Fruit fly (Drosophila melanogaster) whole organism, embryonic: Measurements from ENCODE around the gene CG43895.

Experiments used
- Antp ChIP-seq: fragments of 200-800 bp; sonication (Bioruptor generic); optimal IDR thresholded peaks from 3 replicates; lab custom pipeline; 2016; ENCODE audit warnings: missing biosample characterization, missing genetic modification characterization
- Atf6 ChIP-seq: fragments of 200-800 bp; sonication (Bioruptor generic); IDR thresholded peaks from 2 replicates; pipeline ENCODE4 v1.3.6; 2022; ENCODE audit warnings: missing biosample characterization, missing genetic modification characterization
- CG10274 ChIP-seq: fragments of 200-800 bp; sonication (Bioruptor generic); optimal IDR thresholded peaks from 3 replicates; lab custom pipeline; 2017; ENCODE audit warnings: missing biosample characterization, mild to moderate bottlenecking, missing genetic modification characterization
- CG11247 ChIP-seq: fragments of 200-800 bp; sonication (Bioruptor generic); IDR thresholded peaks from 2 replicates; pipeline ENCODE4 v1.3.6; 2022; ENCODE audit warnings: missing biosample characterization, missing genetic modification characterization
- CG12155 ChIP-seq: fragments of 200-800 bp; sonication (Bioruptor generic); optimal IDR thresholded peaks from 3 replicates; lab custom pipeline; 2016; ENCODE audit warnings: missing biosample characterization, missing genetic modification characterization
- CG13296 ChIP-seq: fragments of 200-800 bp; sonication (Bioruptor generic); optimal IDR thresholded peaks from 3 replicates; lab custom pipeline; 2018; ENCODE audit warnings: missing biosample characterization, mild to moderate bottlenecking, missing genetic modification characterization
- CG13624 ChIP-seq: fragments of 200-800 bp; sonication (Bioruptor generic); optimal IDR thresholded peaks from 2 replicates; lab custom pipeline; 2016; ENCODE audit warnings: missing biosample characterization, missing genetic modification characterization
- CG15073 ChIP-seq: fragments of 200-800 bp; sonication (Bioruptor generic); optimal IDR thresholded peaks from 2 replicates; lab custom pipeline; 2016; ENCODE audit warnings: missing biosample characterization, missing genetic modification characterization
- CG15601 ChIP-seq: fragments of 200-800 bp; sonication (Bioruptor generic); optimal IDR thresholded peaks from 3 replicates; lab custom pipeline; 2019; ENCODE audit warnings: missing biosample characterization, mild to moderate bottlenecking, missing genetic modification characterization, moderate library complexity
- CG16779 ChIP-seq: fragments of 200-800 bp; sonication (Bioruptor generic); IDR thresholded peaks from 2 replicates; pipeline ENCODE4 v1.3.6; 2022; ENCODE audit warnings: missing biosample characterization, missing genetic modification characterization
- CG17328 ChIP-seq: fragments of 200-800 bp; sonication (Bioruptor generic); IDR thresholded peaks from 2 replicates; pipeline ENCODE4 v1.3.6; 2022; ENCODE audit warnings: missing biosample characterization, missing genetic modification characterization
- CG17359 ChIP-seq: fragments of 200-800 bp; sonication (Bioruptor generic); optimal IDR thresholded peaks from 3 replicates; lab custom pipeline; 2018; ENCODE audit warnings: missing biosample characterization, mild to moderate bottlenecking, missing genetic modification characterization, moderate library complexity
- CG31224 ChIP-seq: fragments of 200-800 bp; sonication (Bioruptor generic); IDR thresholded peaks from 2 replicates; pipeline ENCODE4 v1.3.6; 2022; ENCODE audit warnings: missing biosample characterization, missing genetic modification characterization
- CG3281 ChIP-seq: fragments of 200-800 bp; sonication (Bioruptor generic); optimal IDR thresholded peaks from 3 replicates; lab custom pipeline; 2017; ENCODE audit warnings: missing biosample characterization, mild to moderate bottlenecking, missing genetic modification characterization
- CG33557 ChIP-seq: fragments of 200-800 bp; sonication (Bioruptor generic); optimal IDR thresholded peaks from 2 replicates; lab custom pipeline; 2019; ENCODE audit warnings: missing biosample characterization, mild to moderate bottlenecking, missing genetic modification characterization, moderate library complexity
- CG3407 ChIP-seq: fragments of 200-800 bp; sonication (Bioruptor generic); optimal IDR thresholded peaks from 2 replicates; lab custom pipeline; 2018; ENCODE audit warnings: missing biosample characterization, mild to moderate bottlenecking, missing genetic modification characterization
- CG34422 ChIP-seq: fragments of 200-800 bp; sonication (Bioruptor generic); IDR thresholded peaks from 3 replicates; pipeline ENCODE4 v1.3.6; 2022; ENCODE audit warnings: missing biosample characterization, missing genetic modification characterization
- CG4404 ChIP-seq: fragments of 200-800 bp; sonication (Bioruptor generic); IDR thresholded peaks from 2 replicates; pipeline ENCODE4 v1.3.6; 2022; ENCODE audit warnings: missing biosample characterization, missing genetic modification characterization
- CG4854 ChIP-seq: fragments of 200-800 bp; sonication (Bioruptor generic); optimal IDR thresholded peaks from 2 replicates; lab custom pipeline; 2016; ENCODE audit warnings: missing biosample characterization, missing genetic modification characterization, inconsistent platforms
- CG6254 ChIP-seq: fragments of 200-800 bp; sonication (Bioruptor generic); optimal IDR thresholded peaks from 3 replicates; lab custom pipeline; 2017; ENCODE audit warnings: mild to moderate bottlenecking, missing biosample characterization, missing genetic modification reagents, missing genetic modification characterization
- CG6765 ChIP-seq: fragments of 200-800 bp; sonication (Bioruptor generic); optimal IDR thresholded peaks from 3 replicates; lab custom pipeline; 2017; ENCODE audit warnings: missing biosample characterization, mild to moderate bottlenecking, missing genetic modification characterization
- CG7987 ChIP-seq: fragments of 200-800 bp; sonication (Bioruptor generic); optimal IDR thresholded peaks from 2 replicates; lab custom pipeline; 2018; ENCODE audit warnings: missing biosample characterization, mild to moderate bottlenecking, missing genetic modification characterization, moderate library complexity
- CG8944 ChIP-seq: fragments of 200-800 bp; sonication (Bioruptor generic); optimal IDR thresholded peaks from 3 replicates; lab custom pipeline; 2016; ENCODE audit warnings: missing biosample characterization, missing genetic modification characterization
- Deaf1 ChIP-seq: fragments of 200-800 bp; optimal IDR thresholded peaks from 3 replicates; lab custom pipeline; 2019; ENCODE audit warnings: missing biosample characterization, mild to moderate bottlenecking, missing genetic modification characterization, moderate library complexity
- Hmx ChIP-seq: fragments of 200-800 bp; sonication (Bioruptor generic); optimal IDR thresholded peaks from 2 replicates; lab custom pipeline; 2016; ENCODE audit warnings: missing biosample characterization, missing genetic modification characterization
- Hr51 ChIP-seq, 2 experiments: fragments of 200-800 bp; sonication (Bioruptor generic); optimal IDR thresholded peaks; 2 replicates in 1 of 2; 3 replicates in 1 of 2; lab custom pipeline; 2016 to 2018; ENCODE audit warnings: missing biosample characterization in 2 of 2, missing genetic modification characterization in 2 of 2, mild to moderate bottlenecking in 1 of 2, moderate library complexity in 1 of 2
- Max ChIP-seq: fragments of 200-800 bp; sonication (Bioruptor generic); optimal IDR thresholded peaks from 2 replicates; lab custom pipeline; 2016; ENCODE audit warnings: missing biosample characterization, mild to moderate bottlenecking, missing genetic modification characterization
- Meics ChIP-seq: fragments of 200-800 bp; sonication (Bioruptor generic); optimal IDR thresholded peaks from 2 replicates; lab custom pipeline; 2017; ENCODE audit warnings: missing biosample characterization, mild to moderate bottlenecking, missing genetic modification characterization
- Neu2 ChIP-seq: fragments of 200-800 bp; sonication (Bioruptor generic); optimal IDR thresholded peaks from 3 replicates; lab custom pipeline; 2016; ENCODE audit warnings: missing biosample characterization, missing genetic modification characterization, borderline replicate concordance
- Nf-YA ChIP-seq: fragments of 200-800 bp; sonication (Bioruptor generic); IDR thresholded peaks from 2 replicates; pipeline ENCODE4 v1.3.6; 2022; ENCODE audit warnings: missing biosample characterization, missing genetic modification characterization
- Oli ChIP-seq: fragments of 200-800 bp; sonication (Bioruptor generic); optimal IDR thresholded peaks from 2 replicates; lab custom pipeline; 2018; ENCODE audit warnings: missing biosample characterization, mild to moderate bottlenecking, missing genetic modification characterization, moderate library complexity
- PHDP ChIP-seq: fragments of 200-800 bp; sonication (Bioruptor generic); optimal IDR thresholded peaks from 3 replicates; lab custom pipeline; 2018; ENCODE audit warnings: missing biosample characterization, mild to moderate bottlenecking, missing genetic modification characterization, moderate library complexity
- Sry-β ChIP-seq: fragments of 200-800 bp; sonication (Bioruptor generic); optimal IDR thresholded peaks from 2 replicates; lab custom pipeline; 2018; ENCODE audit warnings: missing biosample characterization, mild to moderate bottlenecking, missing genetic modification characterization, moderate library complexity
- bab2 ChIP-seq: fragments of 200-800 bp; sonication (Bioruptor generic); optimal IDR thresholded peaks from 2 replicates; lab custom pipeline; 2016; ENCODE audit warnings: missing biosample characterization, missing genetic modification characterization
- crol ChIP-seq: fragments of 200-800 bp; sonication (Bioruptor generic); IDR thresholded peaks from 2 replicates; pipeline ENCODE4 v1.3.6; 2022; ENCODE audit warnings: missing biosample characterization, missing genetic modification characterization
- danr ChIP-seq: fragments of 200-800 bp; sonication (Bioruptor generic); IDR thresholded peaks from 2 replicates; pipeline ENCODE4 v1.3.6; 2022; ENCODE audit warnings: missing biosample characterization, missing genetic modification characterization
- disco-r ChIP-seq: fragments of 200-800 bp; sonication (Bioruptor generic); optimal IDR thresholded peaks from 2 replicates; lab custom pipeline; 2016; ENCODE audit warnings: missing biosample characterization, missing genetic modification characterization
- h ChIP-seq: fragments of >200 bp; optimal IDR thresholded peaks from 2 replicates; lab custom pipeline; 2017
- hkb ChIP-seq, 2 experiments: fragments of 200-800 bp in 1 of 2; fragments of >200 bp in 1 of 2; sonication (Bioruptor generic) in 1 of 2; IDR thresholded peaks in 1 of 2; optimal IDR thresholded peaks in 1 of 2; 2 replicates each; pipeline versions ENCODE4 v1.3.6 to Lab custom; 2017 to 2022; ENCODE audit warnings: missing biosample characterization in 1 of 2, missing genetic modification characterization in 1 of 2
- mam ChIP-seq: fragments of 200-800 bp; sonication (Bioruptor generic); optimal IDR thresholded peaks from 3 replicates; lab custom pipeline; 2016; ENCODE audit warnings: missing biosample characterization, missing genetic modification characterization
- nerfin-1 ChIP-seq: fragments of 200-800 bp; sonication (Bioruptor generic); optimal IDR thresholded peaks from 3 replicates; lab custom pipeline; 2019; ENCODE audit warnings: missing biosample characterization, mild to moderate bottlenecking, missing genetic modification characterization, moderate library complexity
- onecut ChIP-seq: fragments of 200-800 bp; sonication (Bioruptor generic); IDR thresholded peaks from 2 replicates; pipeline ENCODE4 v1.3.6; 2022; ENCODE audit warnings: missing biosample characterization, missing genetic modification characterization
- p53 ChIP-seq: fragments of 200-800 bp; sonication (Bioruptor generic); optimal IDR thresholded peaks from 2 replicates; lab custom pipeline; 2016; ENCODE audit warnings: missing biosample characterization, missing genetic modification characterization
- run ChIP-seq: fragments of 200-800 bp; sonication (Bioruptor generic); optimal IDR thresholded peaks from 3 replicates; lab custom pipeline; 2018; ENCODE audit warnings: missing biosample characterization, mild to moderate bottlenecking, missing genetic modification characterization
- scrt ChIP-seq: fragments of 200-800 bp; sonication (Bioruptor generic); optimal IDR thresholded peaks from 2 replicates; lab custom pipeline; 2018; ENCODE audit warnings: missing biosample characterization, mild to moderate bottlenecking, missing genetic modification characterization, moderate library complexity
- seq ChIP-seq: fragments of 200-800 bp; sonication (Bioruptor generic); IDR thresholded peaks from 2 replicates; pipeline ENCODE4 v1.3.6; 2022; ENCODE audit warnings: missing biosample characterization, missing genetic modification characterization
- tin ChIP-seq: fragments of 200-800 bp; sonication (Bioruptor generic); optimal IDR thresholded peaks from 3 replicates; lab custom pipeline; 2016; ENCODE audit warnings: missing biosample characterization, missing genetic modification characterization
- ttk ChIP-seq: fragments of 200-800 bp; sonication (Bioruptor generic); IDR thresholded peaks from 2 replicates; pipeline ENCODE4 v2.1.2; 2022; ENCODE audit warnings: missing biosample characterization, missing genetic modification characterization
- usp ChIP-seq: fragments of >200 bp; optimal IDR thresholded peaks from 2 replicates; lab custom pipeline; 2017; ENCODE audit warnings: missing biosample characterization, missing genetic modification characterization
- z ChIP-seq: fragments of 200-800 bp; sonication (Bioruptor generic); IDR thresholded peaks from 3 replicates; pipeline ENCODE4 v1.3.6; 2022; ENCODE audit warnings: missing biosample characterization, missing genetic modification characterization

Gene CG43895

DNA sequence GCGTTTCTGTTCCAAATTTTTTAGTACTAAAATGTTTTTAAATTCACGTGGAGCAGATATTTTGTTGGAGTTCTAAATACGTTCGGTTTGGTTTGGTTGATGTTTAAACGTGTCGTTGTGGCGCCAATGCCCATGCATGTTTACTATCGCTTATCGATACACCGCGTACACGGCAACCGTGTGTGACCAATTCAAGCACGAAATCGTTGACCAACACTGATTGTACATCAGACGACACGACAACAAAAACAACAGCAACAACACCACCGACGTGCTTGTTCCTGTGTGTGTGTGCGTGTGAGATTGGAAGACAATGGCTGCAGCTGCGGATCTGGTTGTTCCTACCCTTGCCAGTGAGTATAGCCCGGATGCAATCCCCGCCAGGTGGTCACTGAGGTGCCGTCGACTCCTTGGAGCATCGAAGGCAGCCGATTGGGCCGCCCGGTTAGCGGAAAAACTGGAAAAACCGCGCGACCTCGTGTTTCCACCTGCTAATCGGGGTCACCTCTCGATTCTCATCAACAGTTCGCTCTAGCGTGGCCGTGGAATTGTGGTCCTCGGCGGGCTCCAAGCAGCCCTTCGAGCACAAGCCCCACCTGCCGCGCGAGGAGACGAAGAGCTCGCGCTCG, 11.3 kb upstream of the CG43895 start, which contains the start of gene eIF2A (continued):
- TF ChIP-seq z (GFP tag; lab: Robert Waterston, UW) (no peak), bab2 (peak; percentile 57), CG15601 (tag; lab: Kevin White, UChicago) (peak; percentile 55), CG16779 (peak; percentile 60; the same call in 1 of the 2 replicates), tin (GFP tag; lab: Kevin White, UChicago) (peak; percentile 73), ttk (GFP tag; lab: Robert Waterston, UW) (no peak), CG6765 (GFP tag; lab: Kevin White, UChicago) (peak; percentile 27), seq (GFP tag; lab: Robert Waterston, UW) (no peak; the same call in 1 of the 2 replicates), disco-r (GFP tag; lab: Kevin White, UChicago) (peak; percentile 49), Oli (tag; lab: Kevin White, UChicago) (no peak), CG33557 (peak; percentile 9), CG34422 (GFP tag; lab: Robert Waterston, UW) (peak; percentile 52; the same call in 1 of the 3 replicates), CG17328 (GFP tag; lab: Robert Waterston, UW) (peak; percentile 58), onecut (GFP tag; lab: Robert Waterston, UW) (no peak; the same call in 1 of the 2 replicates), CG31224 (GFP tag; lab: Robert Waterston, UW) (peak; percentile 49; the same call in 1 of the 2 replicates), CG4404 (GFP tag; lab: Robert Waterston, UW) (no peak), Nf-YA (GFP tag; lab: Robert Waterston, UW) (no peak), CG3407 (no peak), hkb (optimal IDR thresholded peaks at IDR 0.05; lab: Kevin White, UChicago) (no peak), hkb (GFP tag; IDR thresholded peaks at IDR 0.05; lab: Robert Waterston, UW) (peak; percentile 60; the same call in 1 of the 2 replicates), CG17359 (tag; lab: Kevin White, UChicago) (peak; percentile 44), Meics (GFP tag; lab: Kevin White, UChicago) (peak; percentile 36), crol (GFP tag; lab: Robert Waterston, UW) (no peak), run (tag; lab: Kevin White, UChicago) (no peak), CG13624 (GFP tag; lab: Kevin White, UChicago) (peak; percentile 85), Hr51 (GFP tag; optimal IDR thresholded peaks at IDR 0.05; lab: Kevin White, UChicago) (peak in 1 of 2 experiments; percentile 54), CG15073 (GFP tag; lab: Kevin White, UChicago) (no peak), Deaf1 (tag; lab: Kevin White, UChicago) (no peak), Max (GFP tag; lab: Kevin White, UChicago) (peak; percentile 52), Atf6 (GFP tag; lab: Robert Waterston, UW) (peak; percentile 68; the same call in 1 of the 2 replicates), Sry-β (GFP tag; lab: Kevin White, UChicago) (peak; percentile 22), CG4854 (peak; percentile 36), mam (GFP tag; lab: Kevin White, UChicago) (peak; percentile 71), p53 (GFP tag; lab: Kevin White, UChicago) (peak; percentile 92), CG3281 (peak; percentile 50), CG11247 (GFP tag; lab: Robert Waterston, UW) (peak; percentile 74), CG6254 (no peak), CG13296 (GFP tag; lab: Kevin White, UChicago) (peak; percentile 51), CG8944 (GFP tag; lab: Kevin White, UChicago) (peak; percentile 38), h (lab: Kevin White, UChicago) (no peak), nerfin-1 (tag; lab: Kevin White, UChicago) (peak; percentile 34), PHDP (tag; lab: Kevin White, UChicago) (peak; percentile 49), CG10274 (no peak), danr (no peak), usp (GFP tag; lab: Kevin White, UChicago) (no peak), Neu2 (GFP tag; lab: Kevin White, UChicago) (no peak), scrt (GFP tag; lab: Kevin White, UChicago) (peak; percentile 21), CG7987 (GFP tag; lab: Kevin White, UChicago) (peak; percentile 84), Hmx (GFP tag; lab: Kevin White, UChicago) (no peak), Antp (peak; percentile 78), CG12155 (GFP tag; lab: Kevin White, UChicago) (peak; percentile 56)
